Worm (Caenorhabditis elegans) whole organism, midembryonic: ENCODE measurements around the gene F59A7.2.

Experiments
- T22C8.4 ChIP-seq: fragments of 200-800 bp; sonication (Bioruptor generic); IDR thresholded peaks from 2 replicates; pipeline ENCODE4 v1.3.6; 2022; ENCODE audit warnings: missing genetic modification characterization, missing compliant biosample characterization
- cog-1 ChIP-seq: sonication (generic microtip); optimal IDR thresholded peaks from 2 replicates; lab custom pipeline; 2016; ENCODE audit warnings: missing genetic modification characterization, missing compliant biosample characterization
- flt-1 ChIP-seq: fragments of 200-800 bp; sonication (Bioruptor generic); IDR thresholded peaks from 2 replicates; pipeline ENCODE4 v1.3.6; 2022; ENCODE audit warnings: missing genetic modification characterization, missing compliant biosample characterization
- klf-2 ChIP-seq: fragments of 200-800 bp; sonication (Bioruptor generic); conservative IDR thresholded peaks from 2 replicates; pipeline ENCODE4 v1.3.6; 2022; ENCODE audit warnings: missing genetic modification reagents, missing genetic modification characterization, missing compliant biosample characterization
- ref-1 ChIP-seq: fragments of 200-800 bp; sonication (Bioruptor generic); conservative IDR thresholded peaks from 2 replicates; pipeline ENCODE4 v1.3.6; 2022; ENCODE audit warnings: missing genetic modification reagents, missing genetic modification characterization, missing compliant biosample characterization
- ztf-23 ChIP-seq: fragments of 200-800 bp; sonication (Bioruptor generic); IDR thresholded peaks from 2 replicates; pipeline ENCODE4 v1.3.6; 2022; ENCODE audit warnings: missing genetic modification reagents, missing genetic modification characterization, missing compliant biosample characterization
- ztf-29 ChIP-seq: fragments of 200-800 bp; sonication (Bioruptor generic); IDR thresholded peaks from 2 replicates; pipeline ENCODE4 v1.3.6; 2022; ENCODE audit warnings: missing genetic modification reagents, missing genetic modification characterization, missing compliant biosample characterization

ce11 chrV:1969228-1969627 lies 47.1 kb downstream of the F59A7.2 start, which contains the start of gene acs-3:
- TF ChIP-seq T22C8.4 (no peak), ref-1 (no peak), ztf-29 (GFP tag; lab: Robert Waterston, UW) (no peak), ztf-23 (GFP tag; lab: Robert Waterston, UW) (no peak), klf-2 (GFP tag; lab: Robert Waterston, UW) (no peak), cog-1 (tag; lab: Kevin White, UChicago) (no peak), flt-1 (GFP tag; lab: Robert Waterston, UW) (no peak)
